Worm (Caenorhabditis elegans) whole organism, mixed stage, embryonic: ENCODE results near the gene C49C8.1.

Source experiments
- M03D4.4 ChIP-seq: sonication (generic microtip); optimal IDR thresholded peaks from 2 replicates; lab custom pipeline; 2017; ENCODE audit warnings: mild to moderate bottlenecking, missing genetic modification characterization, missing compliant biosample characterization
- bed-3 ChIP-seq: fragments of 200-800 bp; sonication (Bioruptor generic); optimal IDR thresholded peaks from 3 replicates; lab custom pipeline; 2018; ENCODE audit warnings: mild to moderate bottlenecking, missing genetic modification characterization, moderate library complexity, missing compliant biosample characterization
- blmp-1 ChIP-seq: fragments of 150-350 bp; optimal IDR thresholded peaks from 2 replicates; lab custom pipeline; 2014; ENCODE audit warnings: missing biosample characterization, missing genetic modification characterization
- ceh-43 ChIP-seq: fragments of 200-800 bp; sonication (Bioruptor generic); optimal IDR thresholded peaks from 2 replicates; lab custom pipeline; 2018; ENCODE audit warnings: mild to moderate bottlenecking, missing genetic modification characterization, moderate library complexity, missing compliant biosample characterization
- ceh-83 ChIP-seq: fragments of 200-800 bp; sonication (Bioruptor generic); optimal IDR thresholded peaks from 2 replicates; lab custom pipeline; 2018; ENCODE audit warnings: mild to moderate bottlenecking, missing genetic modification characterization, missing compliant biosample characterization
- ces-1 ChIP-seq: fragments of 150-350 bp; optimal IDR thresholded peaks from 2 replicates; lab custom pipeline; 2014; ENCODE audit warnings: missing biosample characterization, missing genetic modification reagents, missing genetic modification characterization
- cnd-1 ChIP-seq: fragments of 200-800 bp; sonication (Bioruptor generic); optimal IDR thresholded peaks from 2 replicates; lab custom pipeline; 2018; ENCODE audit warnings: mild to moderate bottlenecking, missing genetic modification characterization, missing compliant biosample characterization
- elt-3 ChIP-seq: fragments of 150-350 bp; optimal IDR thresholded peaks from 2 replicates; lab custom pipeline; 2014; ENCODE audit warnings: missing biosample characterization, missing genetic modification characterization
- flh-1 ChIP-seq: fragments of 200-800 bp; sonication (Bioruptor generic); optimal IDR thresholded peaks from 2 replicates; lab custom pipeline; 2018; ENCODE audit warnings: mild to moderate bottlenecking, missing genetic modification characterization, moderate library complexity, missing compliant biosample characterization
- ham-2 ChIP-seq: fragments of 200-800 bp; sonication (Bioruptor generic); optimal IDR thresholded peaks from 2 replicates; lab custom pipeline; 2018; ENCODE audit warnings: mild to moderate bottlenecking, missing genetic modification characterization, missing compliant biosample characterization
- hlh-1 ChIP-seq: fragments of 150-350 bp; optimal IDR thresholded peaks from 2 replicates; lab custom pipeline; 2014; ENCODE audit warnings: missing biosample characterization, missing genetic modification reagents, missing genetic modification characterization
- lin-13 ChIP-seq: fragments of 150-350 bp; optimal IDR thresholded peaks from 2 replicates; lab custom pipeline; 2014; ENCODE audit warnings: missing biosample characterization, missing genetic modification characterization
- lin-32 ChIP-seq: fragments of 200-800 bp; sonication (Bioruptor generic); optimal IDR thresholded peaks from 2 replicates; lab custom pipeline; 2018; ENCODE audit warnings: mild to moderate bottlenecking, missing genetic modification characterization, missing compliant biosample characterization
- lsy-2 ChIP-seq: fragments of 150-350 bp; optimal IDR thresholded peaks from 2 replicates; lab custom pipeline; 2014; ENCODE audit warnings: missing biosample characterization, missing genetic modification characterization
- mab-5 ChIP-seq: fragments of 150-350 bp; optimal IDR thresholded peaks from 2 replicates; lab custom pipeline; 2014; ENCODE audit warnings: missing biosample characterization, missing genetic modification characterization
- mep-1 ChIP-seq: fragments of 150-350 bp; optimal IDR thresholded peaks from 2 replicates; lab custom pipeline; 2017; ENCODE audit warnings: missing biosample characterization, missing genetic modification reagents, missing genetic modification characterization, inconsistent platforms
- mls-2 ChIP-seq: sonication (generic microtip); optimal IDR thresholded peaks from 2 replicates; lab custom pipeline; 2016; ENCODE audit warnings: mild to moderate bottlenecking, missing genetic modification characterization, moderate library complexity, missing compliant biosample characterization
- nhr-2 ChIP-seq: fragments of 150-350 bp; optimal IDR thresholded peaks from 2 replicates; lab custom pipeline; 2014; ENCODE audit warnings: missing biosample characterization, missing genetic modification characterization
- nhr-28 ChIP-seq: fragments of 150-350 bp; optimal IDR thresholded peaks from 2 replicates; lab custom pipeline; 2014; ENCODE audit warnings: missing biosample characterization, missing genetic modification characterization
- nhr-76 ChIP-seq: sonication (generic microtip); optimal IDR thresholded peaks from 2 replicates; lab custom pipeline; 2017; ENCODE audit warnings: missing biosample characterization, missing genetic modification characterization
- pha-4 ChIP-seq: fragments of 150-350 bp; optimal IDR thresholded peaks from 2 replicates; lab custom pipeline; 2018; ENCODE audit warnings: missing biosample characterization, missing genetic modification reagents, missing genetic modification characterization
- sem-2 ChIP-seq: fragments of 200-800 bp; sonication (Bioruptor generic); optimal IDR thresholded peaks from 2 replicates; lab custom pipeline; 2018; ENCODE audit warnings: mild to moderate bottlenecking, missing genetic modification characterization, missing compliant biosample characterization
- snpc-4 ChIP-seq: fragments of 150-350 bp; optimal IDR thresholded peaks from 2 replicates; lab custom pipeline; 2014; ENCODE audit warnings: missing biosample characterization, missing genetic modification characterization
- tbx-8 ChIP-seq: fragments of 200-800 bp; sonication (Bioruptor generic); optimal IDR thresholded peaks from 2 replicates; lab custom pipeline; 2018; ENCODE audit warnings: mild to moderate bottlenecking, missing genetic modification characterization, moderate library complexity, missing compliant biosample characterization
- unc-120 ChIP-seq: sonication (generic microtip); optimal IDR thresholded peaks from 2 replicates; lab custom pipeline; 2017; ENCODE audit warnings: missing genetic modification characterization, missing compliant biosample characterization; ENCODE audit not compliant: poor library complexity, severe bottlenecking
- unc-39 ChIP-seq: fragments of 150-350 bp; optimal IDR thresholded peaks from 2 replicates; lab custom pipeline; 2014; ENCODE audit warnings: missing biosample characterization, missing genetic modification characterization
- unc-62 ChIP-seq: fragments of 150-350 bp; optimal IDR thresholded peaks from 2 replicates; lab custom pipeline; 2014; ENCODE audit warnings: missing biosample characterization, missing genetic modification reagents, missing genetic modification characterization
- zip-8 ChIP-seq: fragments of 150-350 bp; optimal IDR thresholded peaks from 2 replicates; lab custom pipeline; 2014; ENCODE audit warnings: missing biosample characterization, missing genetic modification characterization
- ztf-11 ChIP-seq: fragments of 150-350 bp; optimal IDR thresholded peaks from 2 replicates; lab custom pipeline; 2014; ENCODE audit warnings: missing biosample characterization, missing genetic modification characterization

The C49C8.1 gene

ce11 chrIV:8650696-8651095 lies 3.7 kb upstream of the C49C8.1 start, which contains the start of gene C49C8.2:
Gene C49C8.2, plus strand, starts transcription at chrIV:8651088.
- no peak for TF ChIP-seq M03D4.4 (tag; lab: Kevin White, UChicago)
- TF ChIP-seq snpc-4, result no peak
- TF ChIP-seq mls-2, result no peak
- TF ChIP-seq sem-2 (GFP tag; lab: Kevin White, UChicago), result no peak
- TF ChIP-seq mep-1 (tag; lab: Kevin White, UChicago), result no peak
- TF ChIP-seq nhr-2, result no peak

ce11 chrIV:8651835-8652234 lies 2.5 kb upstream of the C49C8.1 start, which contains the start of gene C49C8.8:
Gene C49C8.8, plus strand, starts transcription at chrIV:8652135.
- TF ChIP-seq nhr-76 (tag; lab: Kevin White, UChicago), result no peak
- no peak for TF ChIP-seq sem-2 (GFP tag; lab: Kevin White, UChicago)
- TF ChIP-seq nhr-28, result no peak
- no peak for TF ChIP-seq ceh-83
- TF ChIP-seq cnd-1, result no peak
- TF ChIP-seq tbx-8 (GFP tag; lab: Kevin White, UChicago), result no peak
- no peak for TF ChIP-seq lin-13 (tag; lab: Kevin White, UChicago)
- TF ChIP-seq unc-120, result no peak
- no peak for TF ChIP-seq zip-8 (tag; lab: Kevin White, UChicago)
- no peak for TF ChIP-seq blmp-1 (tag; lab: Kevin White, UChicago)
- no peak for TF ChIP-seq pha-4
- no peak for TF ChIP-seq elt-3 (tag; lab: Kevin White, UChicago)

ce11 chrIV:8653592-8653991 lies 786 bp upstream of the C49C8.1 start, which contains the start of gene C49C8.5:
Gene C49C8.5, minus strand, starts transcription at chrIV:8653664.
- TF ChIP-seq lin-32 (GFP tag; lab: Kevin White, UChicago) (no peak), flh-1 (GFP tag; lab: Kevin White, UChicago) (no peak), nhr-2 (no peak), ceh-83 (no peak), nhr-76 (tag; lab: Kevin White, UChicago) (no peak), cnd-1 (no peak), M03D4.4 (tag; lab: Kevin White, UChicago) (no peak), bed-3 (GFP tag; lab: Kevin White, UChicago) (no peak)
- TF ChIP-seq, all 35 proteins: peak for 0

ce11 chrIV:8658122-8658521 lies 3.7 kb downstream of the C49C8.1 start, which contains the start of gene C49C8.6:
Gene C49C8.6, minus strand, starts transcription at chrIV:8658222.
- TF ChIP-seq pha-4, result no peak
- no peak for TF ChIP-seq cnd-1
- no peak for TF ChIP-seq lsy-2 (tag; lab: Kevin White, UChicago)
- no peak for TF ChIP-seq snpc-4
- TF ChIP-seq ceh-83, result no peak
- no peak for TF ChIP-seq unc-62 (GFP tag; lab: Kevin White, UChicago)
- TF ChIP-seq nhr-2, result no peak
- TF ChIP-seq mep-1 (tag; lab: Kevin White, UChicago), result no peak
- no peak for TF ChIP-seq nhr-28
- no peak for TF ChIP-seq mls-2

- no peak for TF ChIP-seq ceh-83
- no peak for TF ChIP-seq zip-8 (tag; lab: Kevin White, UChicago)
- no peak for TF ChIP-seq unc-39 (tag; lab: Kevin White, UChicago)
- no peak for TF ChIP-seq unc-120
- no peak for TF ChIP-seq unc-62 (GFP tag; lab: Kevin White, UChicago)
- no peak for TF ChIP-seq lin-32 (GFP tag; lab: Kevin White, UChicago)
- no peak for TF ChIP-seq ces-1 (GFP tag; lab: Kevin White, UChicago)
- no peak for TF ChIP-seq snpc-4
- no peak for TF ChIP-seq hlh-1 (tag; lab: Kevin White, UChicago)
- TF ChIP-seq pha-4, result no peak
These were observed 11.4 kb downstream of the C49C8.1 start for ce11 chrIV:8665778-8666177.

- TF ChIP-seq lin-13 (tag; lab: Kevin White, UChicago) (no peak), cnd-1 (no peak), nhr-2 (no peak), sem-2 (GFP tag; lab: Kevin White, UChicago) (no peak), unc-62 (GFP tag; lab: Kevin White, UChicago) (no peak), ces-1 (GFP tag; lab: Kevin White, UChicago) (no peak)
These were observed 14.3 kb downstream of the C49C8.1 start, which contains the start of gene cdh-5 for ce11 chrIV:8668635-8669034. Gene cdh-5, plus strand, starts transcription at chrIV:8668935.

ce11 chrIV:8673733-8674375 lies 19.5 kb downstream of the C49C8.1 start:
- TF ChIP-seq ham-2 (GFP tag; lab: Kevin White, UChicago) (no peak), sem-2 (GFP tag; lab: Kevin White, UChicago) (no peak), cnd-1 (no peak), mab-5 (tag; lab: Kevin White, UChicago) (no peak), ceh-43 (no peak), bed-3 (GFP tag; lab: Kevin White, UChicago) (no peak), hlh-1 (tag; lab: Kevin White, UChicago) (no peak), mep-1 (tag; lab: Kevin White, UChicago) (no peak), ztf-11 (tag; lab: Kevin White, UChicago) (no peak), unc-39 (tag; lab: Kevin White, UChicago) (no peak), ces-1 (GFP tag; lab: Kevin White, UChicago) (no peak), unc-120 (no peak)
